In genomic region chr3R:8846154-8846648, dm6 we compare ENCODE assay signal across 1 fruit fly cellular context.
TF ChIP-seq lines count a peak whose summit lies in the region.

No protein-coding gene starts in this region.

TF ChIP-seq in whole organism, embryonic, 481 proteins besides CTCF, POLR2A, EP300 and RAD21 (continued from another document and continues in another):
- TF ChIP-seq HLH4C (GFP tag; IDR thresholded peaks at IDR 0.05; lab: Robert Waterston, UW; ENCODE audit: partially characterized antibody) (0 out of 3 replicates have a peak, but pooled peaks have one; percentile 16), Atf-2 (GFP tag; optimal IDR thresholded peaks at IDR 0.05; lab: Kevin White, UChicago) (no peak), corto (GFP tag; optimal IDR thresholded peaks at IDR 0.05; lab: Kevin White, UChicago) (peak; percentile 40), CG2120 (GFP tag; optimal IDR thresholded peaks at IDR 0.05; lab: Kevin White, UChicago) (peak; percentile 52), zf30C (GFP tag; optimal IDR thresholded peaks at IDR 0.05; lab: Kevin White, UChicago) (peak; percentile 40), CG1603 (tag; optimal IDR thresholded peaks at IDR 0.05; lab: Kevin White, UChicago) (peak; percentile 66), chn (GFP tag; optimal IDR thresholded peaks at IDR 0.05; lab: Kevin White, UChicago) (peak; percentile 18), caup (GFP tag; optimal IDR thresholded peaks at IDR 0.05; lab: Kevin White, UChicago; ENCODE audit: severe bottlenecking) (peak; percentile 75), CG14860 (GFP tag; IDR thresholded peaks at IDR 0.05; lab: Robert Waterston, UW; ENCODE audit: partially characterized antibody) (no peak), kah (GFP tag; optimal IDR thresholded peaks at IDR 0.05; lab: Kevin White, UChicago) (peak; percentile 35), CG14050 (GFP tag; IDR thresholded peaks at IDR 0.05; lab: Robert Waterston, UW) (no peak), CG4730 (GFP tag; IDR thresholded peaks at IDR 0.05; lab: Robert Waterston, UW) (no peak), trem (tag; optimal IDR thresholded peaks at IDR 0.05; lab: Kevin White, UChicago) (peak; percentile 47), sqz (GFP tag; optimal IDR thresholded peaks at IDR 0.05; lab: Kevin White, UChicago) (peak; percentile 40), CG15514 (GFP tag; optimal IDR thresholded peaks at IDR 0.05; lab: Kevin White, UChicago) (peak; percentile 80), CG2875 (GFP tag; optimal IDR thresholded peaks at IDR 0.05; lab: Kevin White, UChicago) (peak; percentile 51), CG18764 (GFP tag; optimal IDR thresholded peaks at IDR 0.05; lab: Kevin White, UChicago) (peak; percentile 45), CG9876 (GFP tag; optimal IDR thresholded peaks at IDR 0.05; lab: Kevin White, UChicago) (no peak), CG7786 (GFP tag; optimal IDR thresholded peaks at IDR 0.05; lab: Kevin White, UChicago) (peak; percentile 55), CG14667 (GFP tag; IDR thresholded peaks at IDR 0.05; lab: Robert Waterston, UW) (no peak), ash1 (GFP tag; optimal IDR thresholded peaks at IDR 0.05; lab: Kevin White, UChicago) (peak; percentile 89), CG15696 (tag; optimal IDR thresholded peaks at IDR 0.05; lab: Kevin White, UChicago) (peak; percentile 30), CG6683 (GFP tag; optimal IDR thresholded peaks at IDR 0.05; lab: Kevin White, UChicago) (peak; percentile 46), twi (tag; optimal IDR thresholded peaks at IDR 0.05; lab: Kevin White, UChicago) (peak; percentile 48), pb (GFP tag; optimal IDR thresholded peaks at IDR 0.05; lab: Kevin White, UChicago) (no peak), CG11093 (GFP tag; IDR thresholded peaks at IDR 0.05; lab: Robert Waterston, UW) (peak; percentile 32; the same call in 1 of the 3 replicates), az2 (GFP tag; optimal IDR thresholded peaks at IDR 0.05; lab: Kevin White, UChicago) (no peak), CG4707 (GFP tag; optimal IDR thresholded peaks at IDR 0.05; lab: Kevin White, UChicago) (peak; percentile 40), CG3281 (GFP tag; optimal IDR thresholded peaks at IDR 0.05; lab: Kevin White, UChicago) (peak; percentile 70), nom (GFP tag; optimal IDR thresholded peaks at IDR 0.05; lab: Kevin White, UChicago) (peak; percentile 75), CG6813 (GFP tag; optimal IDR thresholded peaks at IDR 0.05; lab: Kevin White, UChicago) (peak; percentile 68), Optix (GFP tag; IDR thresholded peaks at IDR 0.05; lab: Robert Waterston, UW) (no peak), tgo (GFP tag; IDR thresholded peaks at IDR 0.05; lab: Robert Waterston, UW) (peak; percentile 23; the same call in 1 of the 3 replicates), CG7556 (GFP tag; optimal IDR thresholded peaks at IDR 0.05; lab: Kevin White, UChicago) (peak; percentile 48), Lpt (GFP tag; optimal IDR thresholded peaks at IDR 0.05; lab: Kevin White, UChicago) (no peak), emc (GFP tag; optimal IDR thresholded peaks at IDR 0.05; lab: Kevin White, UChicago) (no peak), pan (optimal IDR thresholded peaks at IDR 0.05; lab: Kevin White, UChicago) (no peak), pan (GFP tag; optimal IDR thresholded peaks at IDR 0.05 in 1 of 2, IDR thresholded peaks at IDR 0.05 in 1 of 2) (peak in 1 of 2 experiments; percentile 48), Sox100B (GFP tag; optimal IDR thresholded peaks at IDR 0.05; lab: Kevin White, UChicago) (peak; percentile 25), Trl (optimal IDR thresholded peaks at IDR 0.05; lab: Kevin White, UChicago) (peak in 1 of 2 experiments; percentile 28), Trl (GFP tag; optimal IDR thresholded peaks at IDR 0.05; lab: Kevin White, UChicago) (peak; percentile 39), CkIIα-i1 (GFP tag; IDR thresholded peaks at IDR 0.05; lab: Robert Waterston, UW) (no peak; the same call in 1 of the 2 replicates), knrl (GFP tag; IDR thresholded peaks at IDR 0.05; lab: Robert Waterston, UW; ENCODE audit: partially characterized antibody) (no peak; the same call in 2 of the 3 replicates), Poxn (GFP tag; IDR thresholded peaks at IDR 0.05; lab: Robert Waterston, UW) (no peak), CG2116 (GFP tag; optimal IDR thresholded peaks at IDR 0.05; lab: Kevin White, UChicago) (peak; percentile 43), CG6854 (GFP tag; optimal IDR thresholded peaks at IDR 0.05; lab: Kevin White, UChicago) (peak; percentile 54), grau (tag; optimal IDR thresholded peaks at IDR 0.05; lab: Kevin White, UChicago) (peak; percentile 52), E2f2 (GFP tag; IDR thresholded peaks at IDR 0.05; lab: Robert Waterston, UW) (no peak; the same call in 1 of the 2 replicates), NC2α (GFP tag; optimal IDR thresholded peaks at IDR 0.05; lab: Kevin White, UChicago) (peak; percentile 51), ase (GFP tag; IDR thresholded peaks at IDR 0.05; lab: Robert Waterston, UW) (no peak), Camta (GFP tag; optimal IDR thresholded peaks at IDR 0.05; lab: Kevin White, UChicago) (peak; percentile 50), CG30403 (GFP tag; optimal IDR thresholded peaks at IDR 0.05; lab: Kevin White, UChicago) (no peak), da (GFP tag; optimal IDR thresholded peaks at IDR 0.05; lab: Kevin White, UChicago) (no peak), CG7987 (GFP tag; optimal IDR thresholded peaks at IDR 0.05; lab: Kevin White, UChicago) (peak; percentile 89), mam (GFP tag; optimal IDR thresholded peaks at IDR 0.05; lab: Kevin White, UChicago) (no peak), sd (tag; optimal IDR thresholded peaks at IDR 0.05; lab: Kevin White, UChicago) (peak; percentile 96), CG4404 (GFP tag; IDR thresholded peaks at IDR 0.05; lab: Robert Waterston, UW) (no peak), dimm (GFP tag; IDR thresholded peaks at IDR 0.05; lab: Robert Waterston, UW) (no peak), CG3995 (GFP tag; optimal IDR thresholded peaks at IDR 0.05; lab: Kevin White, UChicago) (no peak), cato (GFP tag; optimal IDR thresholded peaks at IDR 0.05; lab: Kevin White, UChicago; ENCODE audit: borderline replicate concordance) (no peak), row (GFP tag; IDR thresholded peaks at IDR 0.05; lab: Robert Waterston, UW) (peak; percentile 10; the same call in 1 of the 3 replicates), bsh (GFP tag; optimal IDR thresholded peaks at IDR 0.05; lab: Kevin White, UChicago) (peak in 1 of 2 experiments; percentile 63), CG31388 (GFP tag; optimal IDR thresholded peaks at IDR 0.05; lab: Kevin White, UChicago) (no peak), CG17802 (tag; optimal IDR thresholded peaks at IDR 0.05; lab: Kevin White, UChicago) (no peak), otp (GFP tag; IDR thresholded peaks at IDR 0.05; lab: Robert Waterston, UW) (peak; percentile 87), wek (GFP tag; optimal IDR thresholded peaks at IDR 0.05; lab: Kevin White, UChicago) (peak; percentile 83), CG6765 (GFP tag; optimal IDR thresholded peaks at IDR 0.05; lab: Kevin White, UChicago) (peak; percentile 69), Dp (GFP tag; optimal IDR thresholded peaks at IDR 0.05; lab: Kevin White, UChicago) (peak; percentile 10), Sin3A (optimal IDR thresholded peaks at IDR 0.05; lab: Kevin White, UChicago) (no peak), Opbp (GFP tag; IDR thresholded peaks at IDR 0.05; lab: Robert Waterston, UW; ENCODE audit: partially characterized antibody) (peak; percentile 69), Doc2 (GFP tag; IDR thresholded peaks at IDR 0.05; lab: Robert Waterston, UW) (no peak), insv (GFP tag; optimal IDR thresholded peaks at IDR 0.05; lab: Kevin White, UChicago) (peak in 1 of 2 experiments; percentile 83), abd-A (tag; optimal IDR thresholded peaks at IDR 0.05; lab: Kevin White, UChicago) (peak; percentile 62), zfh1 (GFP tag; IDR thresholded peaks at IDR 0.05; lab: Robert Waterston, UW) (peak; percentile 55; the same call in 2 of the 3 replicates), fu2 (GFP tag; optimal IDR thresholded peaks at IDR 0.05; lab: Kevin White, UChicago) (no peak), Dbx (GFP tag; IDR thresholded peaks at IDR 0.05; lab: Robert Waterston, UW) (peak; percentile 79; the same call in 2 of the 3 replicates), fd64A (GFP tag; optimal IDR thresholded peaks at IDR 0.05; lab: Kevin White, UChicago) (peak; percentile 71), Fer1 (GFP tag; optimal IDR thresholded peaks at IDR 0.05; lab: Kevin White, UChicago) (peak; percentile 75), CG12219 (GFP tag; optimal IDR thresholded peaks at IDR 0.05; lab: Kevin White, UChicago) (peak; percentile 63), hb (GFP tag; IDR thresholded peaks at IDR 0.05; lab: Robert Waterston, UW; ENCODE audit: partially characterized antibody) (no peak), CG8944 (GFP tag; optimal IDR thresholded peaks at IDR 0.05; lab: Kevin White, UChicago) (no peak), Asciz (GFP tag; optimal IDR thresholded peaks at IDR 0.05; lab: Kevin White, UChicago) (peak; percentile 63), CG4820 (GFP tag; optimal IDR thresholded peaks at IDR 0.05; lab: Kevin White, UChicago) (no peak), tio (GFP tag; optimal IDR thresholded peaks at IDR 0.05; lab: Kevin White, UChicago) (no peak), CrebB (tag; optimal IDR thresholded peaks at IDR 0.05; lab: Kevin White, UChicago) (peak; percentile 85), Spps (tag; optimal IDR thresholded peaks at IDR 0.05; lab: Kevin White, UChicago) (peak; percentile 18), CG7357 (GFP tag; IDR thresholded peaks at IDR 0.05; lab: Robert Waterston, UW) (no peak; the same call in 2 of the 3 replicates), Lim3 (GFP tag; IDR thresholded peaks at IDR 0.05; lab: Robert Waterston, UW) (no peak), CG18599 (GFP tag; optimal IDR thresholded peaks at IDR 0.05; lab: Kevin White, UChicago) (peak; percentile 57), CG16779 (GFP tag; IDR thresholded peaks at IDR 0.05; lab: Robert Waterston, UW) (peak; percentile 66; the same call in 1 of the 2 replicates), ftz-f1 (GFP tag; optimal IDR thresholded peaks at IDR 0.05; lab: Kevin White, UChicago) (peak; percentile 35), PHDP (tag; optimal IDR thresholded peaks at IDR 0.05; lab: Kevin White, UChicago) (peak; percentile 51), slp2 (GFP tag; optimal IDR thresholded peaks at IDR 0.05; lab: Kevin White, UChicago) (peak; percentile 23), CG10366 (GFP tag; IDR thresholded peaks at IDR 0.05; lab: Robert Waterston, UW) (no peak), HmgZ (tag; optimal IDR thresholded peaks at IDR 0.05; lab: Kevin White, UChicago) (peak; percentile 75), CG33213 (GFP tag; optimal IDR thresholded peaks at IDR 0.05; lab: Kevin White, UChicago) (peak; percentile 58), seq (GFP tag; IDR thresholded peaks at IDR 0.05; lab: Robert Waterston, UW) (no peak), bab2 (GFP tag; optimal IDR thresholded peaks at IDR 0.05; lab: Kevin White, UChicago) (peak; percentile 40), CoRest (tag; optimal IDR thresholded peaks at IDR 0.05; lab: Kevin White, UChicago) (peak; percentile 28), Usf (GFP tag; optimal IDR thresholded peaks at IDR 0.05; lab: Kevin White, UChicago) (no peak), crp (GFP tag; optimal IDR thresholded peaks at IDR 0.05; lab: Kevin White, UChicago) (no peak), CG17568 (GFP tag; optimal IDR thresholded peaks at IDR 0.05; lab: Kevin White, UChicago) (peak; percentile 69), CG1832 (GFP tag; optimal IDR thresholded peaks at IDR 0.05; lab: Kevin White, UChicago) (no peak), danr (GFP tag; IDR thresholded peaks at IDR 0.05; lab: Robert Waterston, UW) (no peak), vfl (GFP tag; optimal IDR thresholded peaks at IDR 0.05; lab: Kevin White, UChicago) (peak; percentile 68), Taf1 (GFP tag; IDR thresholded peaks at IDR 0.05; lab: Robert Waterston, UW) (no peak), Rx (GFP tag; IDR thresholded peaks at IDR 0.05; lab: Robert Waterston, UW) (no peak), ranshi (GFP tag; IDR thresholded peaks at IDR 0.05; lab: Robert Waterston, UW) (peak; percentile 48; the same call in 1 of the 2 replicates), en (GFP tag; optimal IDR thresholded peaks at IDR 0.05; lab: Kevin White, UChicago) (no peak), chinmo (GFP tag; IDR thresholded peaks at IDR 0.05; lab: Robert Waterston, UW; ENCODE audit: partially characterized antibody) (peak; percentile 95), CG10462 (GFP tag; optimal IDR thresholded peaks at IDR 0.05; lab: Kevin White, UChicago) (no peak), crol (GFP tag; IDR thresholded peaks at IDR 0.05; lab: Robert Waterston, UW) (peak; percentile 32; the same call in 1 of the 2 replicates), usp (GFP tag; optimal IDR thresholded peaks at IDR 0.05; lab: Kevin White, UChicago) (no peak), br (optimal IDR thresholded peaks at IDR 0.05; lab: Kevin White, UChicago) (no peak), CG30020 (tag; optimal IDR thresholded peaks at IDR 0.05; lab: Kevin White, UChicago) (no peak), vvl (GFP tag; IDR thresholded peaks at IDR 0.05; lab: Robert Waterston, UW) (peak; percentile 85), Sry-β (GFP tag; optimal IDR thresholded peaks at IDR 0.05; lab: Kevin White, UChicago) (no peak), sr (GFP tag; IDR thresholded peaks at IDR 0.05; lab: Robert Waterston, UW) (peak; percentile 4; the same call in 1 of the 3 replicates), chif (GFP tag; optimal IDR thresholded peaks at IDR 0.05; lab: Kevin White, UChicago) (peak; percentile 7 to 53), yki (optimal IDR thresholded peaks at IDR 0.05; lab: Kevin White, UChicago) (no peak), so (GFP tag; IDR thresholded peaks at IDR 0.05; lab: Robert Waterston, UW) (peak; percentile 73; the same call in 1 of the 3 replicates), CG8281 (tag; optimal IDR thresholded peaks at IDR 0.05; lab: Kevin White, UChicago) (no peak), CG16863 (GFP tag; optimal IDR thresholded peaks at IDR 0.05; lab: Kevin White, UChicago) (peak; percentile 50), Hsf (GFP tag; optimal IDR thresholded peaks at IDR 0.05; lab: Kevin White, UChicago) (peak; percentile 28), CG9932 (GFP tag; IDR thresholded peaks at IDR 0.05; lab: Robert Waterston, UW) (peak; percentile 34; the same call in 1 of the 2 replicates), Side (GFP tag; optimal IDR thresholded peaks at IDR 0.05; lab: Kevin White, UChicago) (peak; percentile 86), CG14710 (tag; optimal IDR thresholded peaks at IDR 0.05; lab: Kevin White, UChicago) (peak; percentile 47), Abd-B (GFP tag; optimal IDR thresholded peaks at IDR 0.05; lab: Kevin White, UChicago) (no peak), gcm (GFP tag; optimal IDR thresholded peaks at IDR 0.05; lab: Kevin White, UChicago) (peak; percentile 94), wdn (GFP tag; IDR thresholded peaks at IDR 0.05; lab: Robert Waterston, UW) (no peak), Six4 (GFP tag; optimal IDR thresholded peaks at IDR 0.05; lab: Kevin White, UChicago) (no peak)
